Fruit fly (Drosophila melanogaster) whole organism, embryonic: ENCODE measurements around the gene CG13898.

ENCODE experiments used
- ATbp ChIP-seq: fragments of 200-800 bp; sonication (Bioruptor generic); optimal IDR thresholded peaks from 2 replicates; lab custom pipeline; 2017; ENCODE audit warnings: missing biosample characterization, mild to moderate bottlenecking, missing genetic modification characterization, missing genetic modification reagents
- B-H2 ChIP-seq: fragments of 200-800 bp; sonication (Bioruptor generic); optimal IDR thresholded peaks from 2 replicates; lab custom pipeline; 2018; ENCODE audit warnings: missing biosample characterization, mild to moderate bottlenecking, missing genetic modification characterization
- CG10431 ChIP-seq: fragments of 200-800 bp; sonication (Bioruptor generic); optimal IDR thresholded peaks from 3 replicates; lab custom pipeline; 2018; ENCODE audit warnings: missing biosample characterization, mild to moderate bottlenecking, missing genetic modification characterization
- CG10543 ChIP-seq: fragments of 200-800 bp; sonication (Bioruptor generic); optimal IDR thresholded peaks from 3 replicates; lab custom pipeline; 2017; ENCODE audit warnings: missing biosample characterization, mild to moderate bottlenecking, missing genetic modification characterization, moderate library complexity
- CG10565 ChIP-seq: fragments of 200-800 bp; sonication (Bioruptor generic); optimal IDR thresholded peaks from 3 replicates; lab custom pipeline; 2016; ENCODE audit warnings: missing biosample characterization, mild to moderate bottlenecking, missing genetic modification characterization
- CG11695 ChIP-seq: fragments of 200-800 bp; sonication (Bioruptor generic); IDR thresholded peaks from 3 replicates; pipeline ENCODE4 v1.3.6; 2022; ENCODE audit warnings: missing biosample characterization, missing genetic modification characterization
- CG11696 ChIP-seq: fragments of 200-800 bp; sonication (Bioruptor generic); IDR thresholded peaks from 2 replicates; pipeline ENCODE4 v1.3.6; 2022; ENCODE audit warnings: missing biosample characterization, missing genetic modification characterization
- CG12071 ChIP-seq: fragments of 200-800 bp; sonication (Bioruptor generic); optimal IDR thresholded peaks from 3 replicates; lab custom pipeline; 2018; ENCODE audit warnings: missing biosample characterization, mild to moderate bottlenecking, missing genetic modification characterization
- CG1233 ChIP-seq: fragments of 200-800 bp; sonication (Bioruptor generic); optimal IDR thresholded peaks from 4 replicates; lab custom pipeline; 2018; ENCODE audit warnings: missing biosample characterization, mild to moderate bottlenecking, missing genetic modification characterization
- CG13894 ChIP-seq: fragments of 200-800 bp; sonication (Bioruptor generic); optimal IDR thresholded peaks from 3 replicates; lab custom pipeline; 2018; ENCODE audit warnings: missing biosample characterization, mild to moderate bottlenecking, missing genetic modification characterization, moderate library complexity
- CG14441 ChIP-seq: fragments of 200-800 bp; sonication (Bioruptor generic); IDR thresholded peaks from 2 replicates; pipeline ENCODE4 v1.3.6; 2022; ENCODE audit warnings: missing biosample characterization, missing genetic modification characterization
- CG15514 ChIP-seq: fragments of 200-800 bp; sonication (Bioruptor generic); optimal IDR thresholded peaks from 3 replicates; lab custom pipeline; 2017; ENCODE audit warnings: missing biosample characterization, missing genetic modification characterization, mild to moderate bottlenecking, moderate library complexity, missing genetic modification reagents
- CG1602 ChIP-seq: fragments of 200-800 bp; sonication (Bioruptor generic); optimal IDR thresholded peaks from 3 replicates; lab custom pipeline; 2016; ENCODE audit warnings: missing biosample characterization, missing genetic modification characterization
- CG17385 ChIP-seq: fragments of 200-800 bp; sonication (Bioruptor generic); optimal IDR thresholded peaks from 3 replicates; lab custom pipeline; 2018; ENCODE audit warnings: missing biosample characterization, mild to moderate bottlenecking, missing genetic modification characterization
- CG17802 ChIP-seq: fragments of 200-800 bp; sonication (Bioruptor generic); optimal IDR thresholded peaks from 2 replicates; lab custom pipeline; 2018; ENCODE audit warnings: missing biosample characterization, mild to moderate bottlenecking, missing genetic modification characterization, moderate library complexity
- CG2116 ChIP-seq: fragments of 200-800 bp; sonication (Bioruptor generic); optimal IDR thresholded peaks from 3 replicates; lab custom pipeline; 2018; ENCODE audit warnings: missing biosample characterization, mild to moderate bottlenecking, missing genetic modification characterization
- CG30020 ChIP-seq: fragments of 200-800 bp; optimal IDR thresholded peaks from 2 replicates; lab custom pipeline; 2019; ENCODE audit warnings: missing biosample characterization, mild to moderate bottlenecking, missing genetic modification characterization, moderate library complexity
- CG4617 ChIP-seq: fragments of 200-800 bp; sonication (Bioruptor generic); optimal IDR thresholded peaks from 3 replicates; lab custom pipeline; 2016; ENCODE audit warnings: missing biosample characterization, missing genetic modification characterization, borderline replicate concordance
- CG4820 ChIP-seq: fragments of 200-800 bp; sonication (Bioruptor generic); optimal IDR thresholded peaks from 3 replicates; lab custom pipeline; 2016; ENCODE audit warnings: missing biosample characterization, missing genetic modification characterization
- CG8765 ChIP-seq: fragments of 200-800 bp; sonication (Bioruptor generic); IDR thresholded peaks from 2 replicates; pipeline ENCODE4 v1.3.6; 2022; ENCODE audit warnings: missing biosample characterization, missing genetic modification characterization
- CG9215 ChIP-seq: fragments of 200-800 bp; sonication (Bioruptor generic); IDR thresholded peaks from 2 replicates; pipeline ENCODE4 v1.3.6; 2022; ENCODE audit warnings: missing biosample characterization, missing genetic modification characterization
- CTCF ChIP-seq: fragments of 200-800 bp; sonication (Bioruptor generic); optimal IDR thresholded peaks from 2 replicates; lab custom pipeline; 2017; ENCODE audit warnings: missing biosample characterization, mild to moderate bottlenecking, missing genetic modification characterization, moderate library complexity
- Dip3 ChIP-seq: fragments of 200-800 bp; sonication (Bioruptor generic); optimal IDR thresholded peaks from 3 replicates; lab custom pipeline; 2016; ENCODE audit warnings: missing biosample characterization, missing genetic modification characterization
- Doc2 ChIP-seq: fragments of 200-800 bp; sonication (Bioruptor generic); IDR thresholded peaks from 2 replicates; pipeline ENCODE4 v1.3.6; 2022; ENCODE audit warnings: missing biosample characterization, missing genetic modification characterization
- ERR ChIP-seq: fragments of 200-800 bp; sonication (Bioruptor generic); optimal IDR thresholded peaks from 2 replicates; lab custom pipeline; 2016; ENCODE audit warnings: missing biosample characterization, missing genetic modification characterization
- Elba2 ChIP-seq: fragments of 200-800 bp; sonication (Bioruptor generic); optimal IDR thresholded peaks from 3 replicates; lab custom pipeline; 2016; ENCODE audit warnings: missing biosample characterization, missing genetic modification characterization
- HLH3B ChIP-seq: fragments of 200-800 bp; sonication (Bioruptor generic); IDR thresholded peaks from 2 replicates; pipeline ENCODE4 v1.3.6; 2022; ENCODE audit warnings: missing biosample characterization, missing genetic modification characterization
- Hr51 ChIP-seq, 2 experiments: fragments of 200-800 bp; sonication (Bioruptor generic); optimal IDR thresholded peaks; 2 replicates in 1 of 2; 3 replicates in 1 of 2; lab custom pipeline; 2016 to 2018; ENCODE audit warnings: missing biosample characterization in 2 of 2, missing genetic modification characterization in 2 of 2, mild to moderate bottlenecking in 1 of 2, moderate library complexity in 1 of 2
- Jarid2 ChIP-seq: fragments of 200-800 bp; sonication (Bioruptor generic); optimal IDR thresholded peaks from 3 replicates; lab custom pipeline; 2017; ENCODE audit warnings: mild to moderate bottlenecking, missing biosample characterization, missing genetic modification reagents, missing genetic modification characterization
- Neu2 ChIP-seq: fragments of 200-800 bp; sonication (Bioruptor generic); optimal IDR thresholded peaks from 3 replicates; lab custom pipeline; 2016; ENCODE audit warnings: missing biosample characterization, missing genetic modification characterization, borderline replicate concordance
- Sox102F ChIP-seq: fragments of 200-800 bp; sonication (Bioruptor generic); optimal IDR thresholded peaks from 2 replicates; lab custom pipeline; 2018; ENCODE audit warnings: missing biosample characterization, mild to moderate bottlenecking, missing genetic modification characterization, moderate library complexity
- Tbp ChIP-seq: fragments of >200 bp; optimal IDR thresholded peaks from 2 replicates; lab custom pipeline; 2018; ENCODE audit warnings: missing biosample characterization, missing genetic modification characterization
- ara ChIP-seq: fragments of 200-800 bp; sonication (Bioruptor generic); IDR thresholded peaks from 2 replicates; pipeline ENCODE4 v1.3.6; 2022; ENCODE audit warnings: missing biosample characterization, missing genetic modification characterization
- crp ChIP-seq, 2 experiments: fragments of 200-800 bp; sonication (Bioruptor generic); optimal IDR thresholded peaks; 2 replicates in 1 of 2; 3 replicates in 1 of 2; lab custom pipeline; 2017; ENCODE audit warnings: missing biosample characterization in 2 of 2, missing genetic modification characterization in 2 of 2, mild to moderate bottlenecking in 1 of 2, moderate library complexity in 1 of 2
- dan ChIP-seq: fragments of 200-800 bp; sonication (Bioruptor generic); IDR thresholded peaks from 2 replicates; pipeline ENCODE4 v1.3.6; 2022; ENCODE audit warnings: missing biosample characterization, missing genetic modification characterization
- fd102C ChIP-seq: fragments of 200-800 bp; sonication (Bioruptor generic); optimal IDR thresholded peaks from 2 replicates; lab custom pipeline; 2018; ENCODE audit warnings: missing biosample characterization, mild to moderate bottlenecking, missing genetic modification characterization, moderate library complexity
- gcm ChIP-seq: fragments of 200-800 bp; sonication (Bioruptor generic); optimal IDR thresholded peaks from 2 replicates; lab custom pipeline; 2019; ENCODE audit warnings: missing biosample characterization, mild to moderate bottlenecking, missing genetic modification characterization, moderate library complexity
- hbn ChIP-seq: fragments of 200-800 bp; sonication (Bioruptor generic); IDR thresholded peaks from 2 replicates; pipeline ENCODE4 v1.3.6; 2022; ENCODE audit warnings: missing biosample characterization, missing genetic modification characterization; ENCODE audit not compliant: partially characterized antibody
- ken ChIP-seq: fragments of 200-800 bp; sonication (Bioruptor generic); IDR thresholded peaks from 3 replicates; pipeline ENCODE4 v1.3.6; 2022; ENCODE audit warnings: missing biosample characterization, missing genetic modification characterization
- nerfin-1 ChIP-seq: fragments of 200-800 bp; sonication (Bioruptor generic); optimal IDR thresholded peaks from 3 replicates; lab custom pipeline; 2019; ENCODE audit warnings: missing biosample characterization, mild to moderate bottlenecking, missing genetic modification characterization, moderate library complexity
- odd ChIP-seq: fragments of 200-800 bp; sonication (Bioruptor generic); optimal IDR thresholded peaks from 2 replicates; lab custom pipeline; 2017; ENCODE audit warnings: missing biosample characterization, mild to moderate bottlenecking, missing genetic modification characterization
- pros ChIP-seq: fragments of 200-800 bp; sonication (Bioruptor generic); optimal IDR thresholded peaks from 3 replicates; lab custom pipeline; 2019; ENCODE audit warnings: missing biosample characterization, mild to moderate bottlenecking, missing genetic modification characterization, moderate library complexity
- schlank ChIP-seq: fragments of 200-800 bp; sonication (Bioruptor generic); optimal IDR thresholded peaks from 2 replicates; lab custom pipeline; 2018; ENCODE audit warnings: missing biosample characterization, mild to moderate bottlenecking, missing genetic modification characterization
- sim ChIP-seq: fragments of 200-800 bp; sonication (Bioruptor generic); IDR thresholded peaks from 2 replicates; pipeline ENCODE4 v1.3.6; 2022; ENCODE audit warnings: missing biosample characterization, missing genetic modification characterization
- tna ChIP-seq: fragments of 200-800 bp; sonication (Bioruptor generic); IDR thresholded peaks from 2 replicates; pipeline ENCODE4 v1.3.6; 2022; ENCODE audit warnings: missing biosample characterization, missing genetic modification characterization; ENCODE audit not compliant: partially characterized antibody
- vnd ChIP-seq: fragments of 200-800 bp; sonication (Bioruptor generic); IDR thresholded peaks from 3 replicates; pipeline ENCODE4 v1.3.6; 2022; ENCODE audit warnings: missing biosample characterization, missing genetic modification characterization; ENCODE audit not compliant: partially characterized antibody
- wor ChIP-seq: fragments of 200-800 bp; sonication (Bioruptor generic); IDR thresholded peaks from 2 replicates; pipeline ENCODE4 v1.3.6; 2022; ENCODE audit warnings: missing biosample characterization, missing genetic modification characterization
- yki ChIP-seq: fragments of >200 bp; optimal IDR thresholded peaks from 3 replicates; lab custom pipeline; 2018
- zfh1 ChIP-seq: fragments of 200-800 bp; sonication (Bioruptor generic); IDR thresholded peaks from 3 replicates; pipeline ENCODE4 v1.3.6; 2022; ENCODE audit warnings: missing biosample characterization, missing genetic modification characterization

The CG13898 gene

DNA sequence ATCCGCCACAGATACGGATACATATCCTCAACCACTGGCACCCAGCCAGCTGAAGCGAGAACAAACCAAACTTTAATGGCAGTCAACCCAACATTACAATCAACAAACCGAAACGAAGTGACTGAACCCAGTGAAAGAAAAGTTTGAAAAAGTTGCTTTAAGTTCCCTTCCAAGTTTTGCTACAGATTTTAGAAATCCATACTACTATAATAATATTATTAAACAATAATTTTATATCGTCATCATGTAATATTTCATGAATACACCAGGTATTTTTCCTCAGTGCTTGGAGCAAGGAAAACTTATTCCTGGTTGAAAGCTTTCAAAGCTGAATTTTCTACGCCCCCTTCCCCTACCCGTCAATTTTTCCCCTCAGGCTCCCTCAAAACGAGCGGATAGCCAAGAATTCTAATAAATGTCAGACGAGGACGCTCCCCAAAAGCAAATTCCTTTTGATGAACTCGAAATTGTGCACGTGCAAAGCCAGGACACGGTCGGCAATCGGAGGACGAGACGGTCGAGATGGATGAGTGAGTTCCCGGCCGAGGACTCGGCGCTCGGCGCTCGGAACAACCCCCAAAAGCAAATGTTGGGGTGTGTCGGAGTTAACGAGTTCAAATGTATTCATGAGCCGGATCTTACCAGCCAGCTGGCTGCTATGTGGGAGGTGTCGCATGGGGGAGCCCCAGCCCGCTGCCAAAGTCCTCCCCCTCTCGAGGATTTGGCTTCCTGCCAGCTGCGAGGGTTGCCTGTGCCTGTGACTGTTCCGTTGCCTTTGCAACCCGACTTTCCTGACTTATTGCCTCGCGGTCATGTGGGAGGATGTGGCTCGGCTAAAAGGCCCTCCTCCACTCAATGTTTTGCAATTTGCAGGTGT is 6.7 kb downstream of the CG13898 start (continued):
- TF ChIP-seq Dip3 (GFP tag; lab: Kevin White, UChicago) (no peak), Tbp (no peak), crp (GFP tag; optimal IDR thresholded peaks at IDR 0.05; lab: Kevin White, UChicago) (no peak), odd (GFP tag; lab: Kevin White, UChicago) (no peak), CG2116 (GFP tag; lab: Kevin White, UChicago) (no peak), fd102C (GFP tag; lab: Kevin White, UChicago) (no peak), Hr51 (GFP tag; optimal IDR thresholded peaks at IDR 0.05; lab: Kevin White, UChicago) (peak in 1 of 2 experiments; percentile 57), Jarid2 (no peak), zfh1 (GFP tag; lab: Robert Waterston, UW) (peak; percentile 50; the same call in 2 of the 3 replicates), hbn (no peak), sim (GFP tag; lab: Robert Waterston, UW) (no peak), ATbp (peak; percentile 35), CG10543 (GFP tag; lab: Kevin White, UChicago) (peak; percentile 35), CG17802 (tag; lab: Kevin White, UChicago) (no peak), wor (GFP tag; lab: Robert Waterston, UW) (no peak), CG12071 (GFP tag; lab: Kevin White, UChicago) (peak; percentile 12), pros (GFP tag; lab: Kevin White, UChicago) (peak; percentile 6), CG15514 (GFP tag; lab: Kevin White, UChicago) (peak; percentile 73), ken (no peak), CG9215 (GFP tag; lab: Robert Waterston, UW) (0 out of 2 replicates have a peak, but pooled peaks have one; percentile 40), CG10431 (GFP tag; lab: Kevin White, UChicago) (no peak), schlank (tag; lab: Kevin White, UChicago) (no peak), Doc2 (GFP tag; lab: Robert Waterston, UW) (no peak), tna (GFP tag; lab: Robert Waterston, UW) (no peak), yki (lab: Kevin White, UChicago) (no peak), CG30020 (tag; lab: Kevin White, UChicago) (no peak), dan (no peak), CG1233 (GFP tag; lab: Kevin White, UChicago) (peak; percentile 19), vnd (GFP tag; lab: Robert Waterston, UW) (no peak), ERR (GFP tag; lab: Kevin White, UChicago) (no peak), HLH3B (GFP tag; lab: Robert Waterston, UW) (peak; percentile 82), B-H2 (GFP tag; lab: Kevin White, UChicago) (no peak), CG4820 (GFP tag; lab: Kevin White, UChicago) (peak; percentile 39), Elba2 (GFP tag; lab: Kevin White, UChicago) (no peak), CG4617 (GFP tag; lab: Kevin White, UChicago) (no peak), CG10565 (no peak), CG11695 (GFP tag; lab: Robert Waterston, UW) (peak; percentile 72), CG14441 (GFP tag; lab: Robert Waterston, UW) (peak; percentile 48), CTCF (GFP tag; lab: Kevin White, UChicago) (no peak), Sox102F (GFP tag; lab: Kevin White, UChicago) (peak; percentile 61), ara (GFP tag; lab: Robert Waterston, UW) (peak; percentile 28; the same call in 1 of the 2 replicates), nerfin-1 (tag; lab: Kevin White, UChicago) (peak; percentile 11), CG11696 (GFP tag; lab: Robert Waterston, UW) (no peak), CG1602 (GFP tag; lab: Kevin White, UChicago) (no peak), gcm (peak; percentile 39), Neu2 (GFP tag; lab: Kevin White, UChicago) (no peak), CG17385 (GFP tag; lab: Kevin White, UChicago) (peak; percentile 40), CG8765 (GFP tag; lab: Robert Waterston, UW) (no peak), CG13894 (peak; percentile 56)
